Worm (Caenorhabditis elegans) whole organism, early embryonic: ENCODE data around the gene nlp-82.

Experiments
- B0310.2 ChIP-seq: sonication (generic microtip); optimal IDR thresholded peaks from 2 replicates; lab custom pipeline; 2016; ENCODE audit warnings: mild to moderate bottlenecking, missing genetic modification characterization, missing compliant biosample characterization
- F13C5.2 ChIP-seq: sonication (generic microtip); optimal IDR thresholded peaks from 2 replicates; lab custom pipeline; 2017; ENCODE audit warnings: mild to moderate bottlenecking, missing genetic modification characterization, inconsistent platforms, missing compliant biosample characterization
- aly-1 ChIP-seq: sonication (generic microtip); optimal IDR thresholded peaks from 2 replicates; lab custom pipeline; 2016; ENCODE audit warnings: missing genetic modification characterization, missing compliant biosample characterization
- ama-1 ChIP-seq: fragments of 150-350 bp; optimal IDR thresholded peaks from 2 replicates; lab custom pipeline; 2014
- ceh-13 ChIP-seq: fragments of 200-800 bp; sonication (Bioruptor generic); optimal IDR thresholded peaks from 2 replicates; lab custom pipeline; 2018; ENCODE audit warnings: mild to moderate bottlenecking, missing genetic modification characterization, missing compliant biosample characterization
- ceh-36 ChIP-seq: sonication (generic microtip); optimal IDR thresholded peaks from 2 replicates; lab custom pipeline; 2016; ENCODE audit warnings: missing genetic modification characterization, inconsistent platforms, missing compliant biosample characterization
- ets-7 ChIP-seq: sonication (generic microtip); optimal IDR thresholded peaks from 2 replicates; lab custom pipeline; 2016; ENCODE audit warnings: missing genotype, missing genetic modification characterization, missing compliant biosample characterization
- flt-1 ChIP-seq: fragments of 200-800 bp; sonication (Bioruptor generic); IDR thresholded peaks from 2 replicates; pipeline ENCODE4 v1.3.6; 2022; ENCODE audit warnings: missing genetic modification characterization, missing compliant biosample characterization
- hmbx-1 ChIP-seq: sonication (generic microtip); optimal IDR thresholded peaks from 2 replicates; lab custom pipeline; 2016; ENCODE audit warnings: mild to moderate bottlenecking, missing genetic modification characterization, missing compliant biosample characterization
- hmg-4 ChIP-seq: fragments of 200-800 bp; sonication (Bioruptor generic); optimal IDR thresholded peaks from 2 replicates; lab custom pipeline; 2018; ENCODE audit warnings: mild to moderate bottlenecking, missing genetic modification characterization, missing compliant biosample characterization
- hnd-1 ChIP-seq: sonication (generic microtip); optimal IDR thresholded peaks from 2 replicates; lab custom pipeline; 2016; ENCODE audit warnings: missing genetic modification characterization, missing compliant biosample characterization
- pes-1 ChIP-seq: fragments of 200-800 bp; sonication (Bioruptor generic); IDR thresholded peaks from 2 replicates; pipeline ENCODE4 v1.3.6; 2022; ENCODE audit warnings: missing genetic modification reagents, missing genetic modification characterization, missing compliant biosample characterization
- scrt-1 ChIP-seq: fragments of 200-800 bp; sonication (Bioruptor generic); IDR thresholded peaks from 2 replicates; pipeline ENCODE4 v1.3.6; 2022; ENCODE audit warnings: missing genetic modification characterization, missing compliant biosample characterization
- sea-1 ChIP-seq: fragments of 200-800 bp; sonication (Bioruptor generic); conservative IDR thresholded peaks from 2 replicates; pipeline ENCODE4 v1.3.6; 2022; ENCODE audit warnings: missing genetic modification characterization, missing compliant biosample characterization
- tbx-11 ChIP-seq: fragments of 200-800 bp; sonication (Bioruptor generic); IDR thresholded peaks from 2 replicates; pipeline ENCODE4 v1.3.6; 2022; ENCODE audit warnings: missing genetic modification characterization, missing compliant biosample characterization
- tbx-37 ChIP-seq: fragments of 200-800 bp; sonication (Bioruptor generic); conservative IDR thresholded peaks from 2 replicates; pipeline ENCODE4 v1.3.6; 2022; ENCODE audit warnings: missing genetic modification reagents, missing genetic modification characterization, missing compliant biosample characterization
- tra-4 ChIP-seq: sonication (generic microtip); optimal IDR thresholded peaks from 2 replicates; lab custom pipeline; 2017; ENCODE audit warnings: missing genetic modification characterization, missing compliant biosample characterization

nlp-82 gene

ce11 chrII:9254187-9254586 is at the start of gene nlp-82:
TSS of gene nlp-82 (minus strand) at chrII:9254287.
- no peak for TF ChIP-seq aly-1
- no peak for TF ChIP-seq flt-1 (GFP tag; lab: Robert Waterston, UW)
- no peak for TF ChIP-seq pes-1 (GFP tag; lab: Robert Waterston, UW)
- no peak for TF ChIP-seq ceh-13
- TF ChIP-seq hmbx-1 (tag; lab: Kevin White, UChicago): no peak
- TF ChIP-seq tbx-37 (GFP tag; lab: Robert Waterston, UW): no peak
- TF ChIP-seq scrt-1: no peak

- TF ChIP-seq tbx-37 (GFP tag; lab: Robert Waterston, UW): no peak
- no peak for TF ChIP-seq tra-4 (tag; lab: Kevin White, UChicago)
- no peak for TF ChIP-seq scrt-1
- no peak for TF ChIP-seq aly-1
- TF ChIP-seq F13C5.2: no peak
- no peak for TF ChIP-seq hmg-4 (GFP tag; lab: Kevin White, UChicago)
- no peak for TF ChIP-seq hmbx-1 (tag; lab: Kevin White, UChicago)
- TF ChIP-seq ets-7: no peak
- no peak for TF ChIP-seq tbx-11
- no peak for TF ChIP-seq sea-1
- no peak for TF ChIP-seq flt-1 (GFP tag; lab: Robert Waterston, UW)
- TF ChIP-seq ceh-13: no peak
- TF ChIP-seq hnd-1 (tag; lab: Kevin White, UChicago): no peak
- TF ChIP-seq ceh-36: no peak
These were observed 49.5 kb upstream of the nlp-82 start for ce11 chrII:9303545-9303944.

DNA sequence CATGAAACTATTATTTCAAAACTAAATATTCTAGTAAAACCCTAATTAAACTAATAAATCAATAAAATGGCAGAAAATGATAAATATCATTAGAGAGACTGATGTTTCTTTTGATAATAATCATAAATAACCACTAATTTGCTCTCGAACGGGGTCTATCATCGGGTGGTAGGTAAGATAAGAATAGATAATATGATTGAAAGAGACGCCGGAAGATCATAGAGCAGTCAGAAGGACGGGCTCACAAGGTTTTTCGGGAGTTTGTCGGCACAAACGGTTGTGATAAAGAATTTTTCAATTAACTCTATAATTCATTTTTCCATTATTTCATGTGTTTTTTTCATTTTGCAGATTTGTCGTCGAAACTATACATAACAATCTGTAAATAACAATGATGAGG is 47.0 kb upstream of the nlp-82 start:
- peak; percentile 6 for TF ChIP-seq hmbx-1 (tag; lab: Kevin White, UChicago)
- no peak for TF ChIP-seq F13C5.2
- TF ChIP-seq hmg-4 (GFP tag; lab: Kevin White, UChicago): no peak
- no peak for TF ChIP-seq flt-1 (GFP tag; lab: Robert Waterston, UW)
- no peak for TF ChIP-seq tra-4 (tag; lab: Kevin White, UChicago)
- no peak for TF ChIP-seq sea-1
- TF ChIP-seq aly-1: no peak

- TF ChIP-seq ceh-36 (no peak), ceh-13 (no peak), hnd-1 (tag; lab: Kevin White, UChicago) (no peak)
These were observed 45.6 kb upstream of the nlp-82 start for ce11 chrII:9299679-9300078.

DNA sequence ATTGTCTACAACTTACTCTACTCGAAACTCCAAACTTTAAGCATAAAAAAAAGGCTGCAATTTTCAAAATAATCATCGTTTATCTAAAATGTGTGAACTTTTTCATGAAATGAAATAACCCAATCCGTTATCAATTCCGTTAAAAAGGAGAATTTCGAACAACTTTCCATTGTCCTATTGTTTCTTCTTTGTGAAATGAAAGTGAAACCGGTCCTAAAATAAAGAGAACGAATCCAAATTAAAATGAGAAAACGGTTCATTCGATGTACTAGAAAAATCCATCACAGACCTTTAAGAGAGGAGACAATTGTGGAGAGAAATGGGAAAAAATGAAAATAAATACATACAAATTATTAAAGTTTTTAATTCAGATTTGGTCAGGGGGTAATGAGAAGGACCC is 41.6 kb upstream of the nlp-82 start, which contains the start of gene C01G6.9:
C01G6.9 (minus strand) TSS at position 141 of the 400 bp plus-strand sequence.
- no peak for TF ChIP-seq hnd-1 (tag; lab: Kevin White, UChicago)
- TF ChIP-seq B0310.2 (tag; lab: Kevin White, UChicago): no peak
- TF ChIP-seq aly-1: no peak
- no peak for TF ChIP-seq scrt-1
- TF ChIP-seq tbx-37 (GFP tag; lab: Robert Waterston, UW): no peak
- TF ChIP-seq hmg-4 (GFP tag; lab: Kevin White, UChicago): no peak
- TF ChIP-seq flt-1 (GFP tag; lab: Robert Waterston, UW): no peak
- no peak for TF ChIP-seq F13C5.2
- no peak for TF ChIP-seq hmbx-1 (tag; lab: Kevin White, UChicago)
- TF ChIP-seq ceh-13: no peak
- TF ChIP-seq tra-4 (tag; lab: Kevin White, UChicago): no peak
- TF ChIP-seq tbx-11: no peak
- TF ChIP-seq sea-1: no peak
- TF ChIP-seq ets-7: no peak
- no peak for TF ChIP-seq ceh-36
- TF ChIP-seq pes-1 (GFP tag; lab: Robert Waterston, UW): no peak
- no peak for TF ChIP-seq ama-1 (lab: Kevin White, UChicago)

DNA sequence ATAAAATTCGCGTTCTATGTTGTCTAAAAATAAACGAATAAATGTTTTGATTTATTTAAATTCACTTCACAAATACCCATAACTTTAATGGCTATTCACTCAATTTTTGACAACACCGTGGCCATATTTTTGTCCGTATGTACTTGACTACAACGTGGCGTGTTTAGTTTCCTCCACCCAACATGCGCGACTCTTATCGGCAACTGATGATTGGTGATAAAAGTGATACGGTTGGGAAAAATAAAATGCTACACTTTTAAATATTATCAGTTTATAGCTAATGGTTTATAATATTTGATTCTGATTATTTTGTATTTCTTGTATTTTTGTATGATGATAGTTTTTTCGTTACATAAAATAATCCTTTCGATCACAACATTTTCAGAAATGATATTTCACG is 37.5 kb upstream of the nlp-82 start, which contains the start of gene acs-7:
acs-7 (plus strand) TSS at position 386 of the 400 bp plus-strand sequence.
- TF ChIP-seq F13C5.2 (no peak), scrt-1 (no peak), hnd-1 (tag; lab: Kevin White, UChicago) (no peak), aly-1 (no peak), ama-1 (lab: Kevin White, UChicago) (no peak), ceh-13 (no peak), tra-4 (tag; lab: Kevin White, UChicago) (no peak), B0310.2 (tag; lab: Kevin White, UChicago) (no peak), ceh-36 (no peak), tbx-11 (no peak), hmg-4 (GFP tag; lab: Kevin White, UChicago) (no peak), flt-1 (GFP tag; lab: Robert Waterston, UW) (no peak), tbx-37 (GFP tag; lab: Robert Waterston, UW) (no peak), hmbx-1 (tag; lab: Kevin White, UChicago) (no peak), ets-7 (no peak), pes-1 (GFP tag; lab: Robert Waterston, UW) (no peak)

DNA sequence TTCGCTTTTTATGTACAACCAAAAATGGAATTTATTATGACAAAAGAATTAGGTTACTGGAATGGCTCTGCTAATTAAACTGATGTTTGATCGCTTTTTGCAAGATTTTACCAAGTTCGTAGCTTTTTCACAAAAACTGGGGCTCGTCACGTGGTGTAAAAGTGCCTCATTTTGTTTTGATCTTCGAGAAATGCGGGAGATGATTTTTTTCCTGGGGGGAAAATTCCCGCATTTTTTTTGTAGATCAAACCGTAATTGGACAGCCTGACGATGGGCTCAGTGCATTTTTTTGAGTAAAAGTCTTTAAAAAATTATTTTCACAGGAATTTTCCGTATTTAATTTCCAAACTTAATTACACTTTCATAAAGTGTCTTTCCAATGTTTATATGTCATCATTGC is 35.0 kb upstream of the nlp-82 start:
- TF ChIP-seq tra-4 (tag; lab: Kevin White, UChicago): no peak
- no peak for TF ChIP-seq flt-1 (GFP tag; lab: Robert Waterston, UW)
- no peak for TF ChIP-seq pes-1 (GFP tag; lab: Robert Waterston, UW)
- TF ChIP-seq ceh-13: no peak

- TF ChIP-seq ceh-36 (no peak), hmbx-1 (tag; lab: Kevin White, UChicago) (no peak), ceh-13 (no peak), ets-7 (no peak), pes-1 (GFP tag; lab: Robert Waterston, UW) (no peak), sea-1 (no peak), tra-4 (tag; lab: Kevin White, UChicago) (no peak), B0310.2 (tag; lab: Kevin White, UChicago) (no peak), ama-1 (lab: Kevin White, UChicago) (no peak), hnd-1 (tag; lab: Kevin White, UChicago) (no peak), hmg-4 (GFP tag; lab: Kevin White, UChicago) (no peak)
These were observed 31.3 kb upstream of the nlp-82 start, which contains the start of gene mtrr-1 for ce11 chrII:9285171-9286025. TSS of gene mtrr-1 (plus strand) at chrII:9285975.
